Worm (Caenorhabditis elegans) whole organism, L1 larva: Measurements from ENCODE around the gene srx-85.

Experiments used
- C16A3.4 ChIP-seq: fragments of 150-350 bp; optimal IDR thresholded peaks from 2 replicates; lab custom pipeline; 2014; ENCODE audit warnings: missing biosample characterization, missing genetic modification characterization
- Y116A8C.19 ChIP-seq: sonication (generic microtip); optimal IDR thresholded peaks from 2 replicates; lab custom pipeline; 2016; ENCODE audit warnings: missing compliant biosample characterization, missing genetic modification characterization, borderline replicate concordance
- aly-2 ChIP-seq: fragments of 150-350 bp; optimal IDR thresholded peaks from 2 replicates; lab custom pipeline; 2014; ENCODE audit warnings: missing biosample characterization, missing genetic modification characterization
- ama-1 ChIP-seq: fragments of 150-350 bp; optimal IDR thresholded peaks from 2 replicates; lab custom pipeline; 2014
- blmp-1 ChIP-seq: fragments of 150-350 bp; optimal IDR thresholded peaks from 2 replicates; lab custom pipeline; 2014; ENCODE audit warnings: missing biosample characterization, missing genetic modification characterization
- ceh-63 ChIP-seq: fragments of 200-800 bp; sonication (Bioruptor generic); optimal IDR thresholded peaks from 2 replicates; lab custom pipeline; 2018; ENCODE audit warnings: mild to moderate bottlenecking, missing genetic modification characterization, missing compliant biosample characterization
- ceh-8 ChIP-seq: fragments of 200-800 bp; sonication (Bioruptor generic); optimal IDR thresholded peaks from 2 replicates; lab custom pipeline; 2018; ENCODE audit warnings: mild to moderate bottlenecking, missing genetic modification characterization, moderate library complexity, missing compliant biosample characterization
- ceh-82 ChIP-seq, 3 experiments: fragments of 150-350 bp in 1 of 3; sonication (generic microtip) in 2 of 3; optimal IDR thresholded peaks; 2 replicates each; lab custom pipeline; 2014 to 2017; ENCODE audit warnings: missing biosample characterization in 3 of 3, missing genetic modification characterization in 3 of 3
- ceh-88 ChIP-seq: fragments of 200-800 bp; sonication (Bioruptor generic); IDR thresholded peaks from 2 replicates; pipeline ENCODE4 v1.3.6; 2022; ENCODE audit warnings: missing genetic modification characterization, missing compliant biosample characterization
- efl-1 ChIP-seq, 4 experiments: fragments of 150-350 bp; optimal IDR thresholded peaks in 3 of 4; peaks in 1 of 4; 1 replicate in 1 of 4; 2 replicates in 3 of 4; lab custom pipeline; 2014; ENCODE audit warnings: missing biosample characterization in 2 of 4, missing genetic modification characterization in 2 of 4, missing genetic modification reagents in 2 of 4
- efl-3 ChIP-seq: fragments of 200-800 bp; sonication (Bioruptor generic); optimal IDR thresholded peaks from 2 replicates; lab custom pipeline; 2018; ENCODE audit warnings: mild to moderate bottlenecking, missing genetic modification characterization, missing compliant biosample characterization
- elt-3 ChIP-seq, 6 experiments: fragments of 150-350 bp in 1 of 6; sonication (generic microtip); optimal IDR thresholded peaks; 2 replicates each; lab custom pipeline; 2017 to 2018; ENCODE audit warnings: missing biosample characterization in 6 of 6, missing genetic modification characterization in 6 of 6, inconsistent platforms in 1 of 6
- fkh-4 ChIP-seq: sonication (generic microtip); optimal IDR thresholded peaks from 2 replicates; lab custom pipeline; 2016; ENCODE audit warnings: missing compliant biosample characterization, missing genetic modification characterization, borderline replicate concordance
- grh-1 ChIP-seq: fragments of 200-800 bp; sonication (Bioruptor generic); IDR thresholded peaks from 2 replicates; pipeline ENCODE4 v1.3.6; 2022; ENCODE audit warnings: missing genetic modification reagents, missing genetic modification characterization, missing compliant biosample characterization
- hlh-17 ChIP-seq: fragments of 200-800 bp; sonication (Bioruptor generic); optimal IDR thresholded peaks from 2 replicates; lab custom pipeline; 2018; ENCODE audit warnings: missing genetic modification characterization, mild to moderate bottlenecking, missing compliant biosample characterization, moderate library complexity, borderline replicate concordance
- irx-1 ChIP-seq: sonication (generic microtip); optimal IDR thresholded peaks from 2 replicates; lab custom pipeline; 2016; ENCODE audit warnings: missing genetic modification characterization, missing compliant biosample characterization
- isw-1 ChIP-seq: fragments of 200-800 bp; sonication (Bioruptor generic); IDR thresholded peaks from 2 replicates; pipeline ENCODE4 v1.3.6; 2022; ENCODE audit warnings: missing genetic modification characterization, missing compliant biosample characterization
- jun-1 ChIP-seq: fragments of 150-350 bp; optimal IDR thresholded peaks from 2 replicates; lab custom pipeline; 2014; ENCODE audit warnings: missing biosample characterization, missing genetic modification reagents, missing genetic modification characterization
- lin-13 ChIP-seq: fragments of 150-350 bp; optimal IDR thresholded peaks from 2 replicates; lab custom pipeline; 2014; ENCODE audit warnings: missing biosample characterization, missing genetic modification reagents, missing genetic modification characterization
- lin-14 ChIP-seq: fragments of 200-800 bp; sonication (Bioruptor generic); optimal IDR thresholded peaks from 2 replicates; lab custom pipeline; 2018; ENCODE audit warnings: mild to moderate bottlenecking, missing genetic modification characterization, moderate library complexity, missing compliant biosample characterization
- lin-35 ChIP-seq, 2 experiments: fragments of 150-350 bp; optimal IDR thresholded peaks; 2 replicates each; lab custom pipeline; 2014; ENCODE audit warnings: missing biosample characterization in 2 of 2, missing genetic modification characterization in 2 of 2, missing genetic modification reagents in 2 of 2
- lin-39 ChIP-seq: fragments of 150-350 bp; optimal IDR thresholded peaks from 2 replicates; lab custom pipeline; 2014; ENCODE audit warnings: missing biosample characterization, missing genetic modification reagents, missing genetic modification characterization
- lir-3 ChIP-seq: sonication (generic microtip); optimal IDR thresholded peaks from 2 replicates; lab custom pipeline; 2016; ENCODE audit warnings: mild to moderate bottlenecking, missing genetic modification characterization, moderate library complexity, missing compliant biosample characterization; ENCODE audit not compliant: poor library complexity
- lsy-2 ChIP-seq, 2 experiments: fragments of 150-350 bp; optimal IDR thresholded peaks; 2 replicates each; lab custom pipeline; 2014; ENCODE audit warnings: missing biosample characterization in 2 of 2, missing genetic modification characterization in 2 of 2
- mef-2 ChIP-seq: fragments of 150-350 bp; optimal IDR thresholded peaks from 2 replicates; lab custom pipeline; 2014; ENCODE audit warnings: missing biosample characterization, missing genetic modification characterization
- mep-1 ChIP-seq: fragments of 150-350 bp; optimal IDR thresholded peaks from 2 replicates; lab custom pipeline; 2014; ENCODE audit warnings: missing biosample characterization, missing genetic modification characterization
- nhr-11 ChIP-seq: fragments of 150-350 bp; optimal IDR thresholded peaks from 2 replicates; lab custom pipeline; 2014; ENCODE audit warnings: missing biosample characterization, missing genetic modification characterization
- nhr-12 ChIP-seq: sonication (generic microtip); optimal IDR thresholded peaks from 2 replicates; lab custom pipeline; 2017; ENCODE audit warnings: missing biosample characterization, missing genetic modification characterization
- nhr-19 ChIP-seq: fragments of 200-800 bp; sonication (Bioruptor generic); conservative IDR thresholded peaks from 2 replicates; pipeline ENCODE4 v1.3.6; 2022; ENCODE audit warnings: missing genetic modification characterization, missing compliant biosample characterization
- nhr-237 ChIP-seq: fragments of 150-350 bp; optimal IDR thresholded peaks from 2 replicates; lab custom pipeline; 2014; ENCODE audit warnings: missing biosample characterization, missing genetic modification characterization
- nhr-85 ChIP-seq: sonication (generic microtip); peaks from one replicate; lab custom pipeline; 2016; ENCODE audit warnings: missing genetic modification characterization, inconsistent platforms, missing compliant biosample characterization
- nhr-90 ChIP-seq: sonication (generic microtip); optimal IDR thresholded peaks from 2 replicates; lab custom pipeline; 2016; ENCODE audit warnings: mild to moderate bottlenecking, missing genetic modification characterization, missing compliant biosample characterization; ENCODE audit not compliant: poor library complexity
- rnt-1 ChIP-seq: sonication (generic microtip); optimal IDR thresholded peaks from 2 replicates; lab custom pipeline; 2016; ENCODE audit warnings: mild to moderate bottlenecking, missing genetic modification characterization, moderate library complexity, missing compliant biosample characterization
- skn-1 ChIP-seq: fragments of 150-350 bp; optimal IDR thresholded peaks from 2 replicates; lab custom pipeline; 2014; ENCODE audit warnings: missing biosample characterization, missing genetic modification characterization
- sup-37 ChIP-seq: fragments of 200-800 bp; sonication (Bioruptor generic); optimal IDR thresholded peaks from 2 replicates; lab custom pipeline; 2018; ENCODE audit warnings: mild to moderate bottlenecking, missing genetic modification characterization, missing compliant biosample characterization
- unc-30 ChIP-seq: sonication (generic microtip); optimal IDR thresholded peaks from 2 replicates; lab custom pipeline; 2017; ENCODE audit warnings: missing biosample characterization, missing genetic modification characterization
- unc-86 ChIP-seq: sonication (generic microtip); optimal IDR thresholded peaks from 2 replicates; lab custom pipeline; 2016; ENCODE audit warnings: missing genetic modification characterization, missing compliant biosample characterization
- unc-98 ChIP-seq: fragments of 200-800 bp; sonication (Bioruptor generic); IDR thresholded peaks from 2 replicates; pipeline ENCODE4 v1.3.6; 2022; ENCODE audit warnings: missing genetic modification characterization, missing compliant biosample characterization
- vab-15 ChIP-seq: sonication (generic microtip); optimal IDR thresholded peaks from 2 replicates; lab custom pipeline; 2017; ENCODE audit warnings: missing genotype, mild to moderate bottlenecking, missing genetic modification characterization, missing compliant biosample characterization
- zip-4 ChIP-seq: fragments of 200-800 bp; sonication (Bioruptor generic); optimal IDR thresholded peaks from 2 replicates; lab custom pipeline; 2018; ENCODE audit warnings: mild to moderate bottlenecking, missing genetic modification characterization, moderate library complexity, missing compliant biosample characterization
- ztf-11 ChIP-seq, 2 experiments: sonication (generic microtip); optimal IDR thresholded peaks; 2 replicates each; lab custom pipeline; 2016 to 2017; ENCODE audit warnings: missing genetic modification characterization in 2 of 2, missing biosample characterization in 1 of 2, missing compliant biosample characterization in 1 of 2

Gene srx-85

ce11 chrV:11535504-11536062 is 16.9 kb upstream of the srx-85 start (continued):
- TF ChIP-seq aly-2 (tag; lab: Kevin White, UChicago) (no peak), sup-37 (GFP tag; lab: Kevin White, UChicago) (no peak), efl-3 (no peak), mef-2 (no peak), mep-1 (tag; lab: Kevin White, UChicago) (peak; percentile 10), hlh-17 (GFP tag; lab: Kevin White, UChicago) (no peak), skn-1 (tag; lab: Kevin White, UChicago) (no peak), unc-86 (no peak), grh-1 (GFP tag; lab: Robert Waterston, UW) (no peak), nhr-19 (peak; percentile 17; the same call in 1 of the 2 replicates), elt-3 (tag; optimal IDR thresholded peaks at IDR 0.05; lab: Kevin White, UChicago) (no peak), lsy-2 (tag; optimal IDR thresholded peaks at IDR 0.05; lab: Kevin White, UChicago) (peak in 1 of 2 experiments; percentile 37), nhr-11 (tag; lab: Kevin White, UChicago) (no peak), lin-35 (GFP tag; optimal IDR thresholded peaks at IDR 0.05; lab: Kevin White, UChicago) (peak in 1 of 2 experiments; percentile 38), lin-14 (GFP tag; lab: Kevin White, UChicago) (peak; percentile 61), rnt-1 (tag; lab: Kevin White, UChicago) (peak; percentile 67), ceh-82 (tag; optimal IDR thresholded peaks at IDR 0.05; lab: Kevin White, UChicago) (no peak)

DNA sequence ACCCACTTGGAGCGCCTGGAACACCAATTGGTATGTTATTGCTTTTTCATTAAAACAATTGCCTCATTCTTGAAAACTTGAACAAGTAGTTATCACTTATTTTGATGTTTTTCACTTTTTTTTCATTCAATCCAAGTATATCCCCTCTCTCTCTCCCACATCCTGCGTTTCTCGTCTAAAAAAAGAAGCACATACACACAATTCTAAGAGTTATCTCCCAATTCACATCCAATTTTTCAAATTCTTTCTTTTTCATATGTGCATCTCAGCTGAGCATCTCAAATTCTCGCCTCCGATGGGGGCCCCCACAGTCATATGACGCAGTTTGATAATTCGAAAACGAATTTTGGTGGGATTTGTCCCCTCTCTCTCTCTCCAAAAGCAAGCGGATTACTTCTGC is 15.8 kb upstream of the srx-85 start:
- no peak for TF ChIP-seq ceh-8
- TF ChIP-seq lin-39 (tag; lab: Kevin White, UChicago) = no peak
- no peak for TF ChIP-seq efl-1 (optimal IDR thresholded peaks at IDR 0.05; lab: Kevin White, UChicago)
- peak in 1 of 2 experiments; percentile 83 for TF ChIP-seq efl-1 (GFP tag; optimal IDR thresholded peaks at IDR 0.05 in 1 of 2; lab: Kevin White, UChicago)
- peak; percentile 62 for TF ChIP-seq lin-14 (GFP tag; lab: Kevin White, UChicago)
- TF ChIP-seq nhr-85 (tag; lab: Kevin White, UChicago) = peak; percentile 46

- TF ChIP-seq efl-1 (optimal IDR thresholded peaks at IDR 0.05; lab: Kevin White, UChicago) = no peak
- peak in 1 of 2 experiments; percentile 21 for TF ChIP-seq efl-1 (GFP tag; optimal IDR thresholded peaks at IDR 0.05 in 1 of 2; lab: Kevin White, UChicago)
- TF ChIP-seq C16A3.4 (tag; lab: Kevin White, UChicago) = no peak
- no peak for TF ChIP-seq ama-1
- no peak for TF ChIP-seq nhr-19
Measured at ce11 chrV:11539502-11539901, 13.0 kb upstream of the srx-85 start.

ce11 chrV:11541284-11541683 is 11.2 kb upstream of the srx-85 start:
- TF ChIP-seq efl-1 (optimal IDR thresholded peaks at IDR 0.05; lab: Kevin White, UChicago) (peak in 1 of 2 experiments; percentile 3), efl-1 (GFP tag; optimal IDR thresholded peaks at IDR 0.05 in 1 of 2; lab: Kevin White, UChicago) (no peak), jun-1 (peak; percentile 7), unc-86 (no peak), vab-15 (tag; lab: Kevin White, UChicago) (peak; percentile 4)

DNA sequence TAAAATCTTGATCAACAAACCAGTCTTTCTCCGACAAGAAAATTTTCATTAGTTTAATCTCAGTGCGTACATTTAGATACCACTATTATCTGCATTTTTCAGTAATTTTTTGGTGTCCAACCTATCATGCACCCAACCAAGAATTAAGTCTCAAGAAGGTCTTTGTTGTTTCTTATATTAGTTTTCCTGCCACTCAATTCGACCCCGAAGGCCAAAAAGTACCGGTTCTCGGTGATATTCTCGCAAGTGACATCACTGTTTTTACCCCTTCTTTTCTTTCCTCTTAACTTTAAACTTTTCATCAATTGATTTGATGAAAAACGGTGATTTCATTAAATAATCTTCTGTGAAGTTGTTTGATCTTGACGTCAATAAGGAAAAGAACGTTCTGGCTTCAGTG is 8.9 kb upstream of the srx-85 start, which contains the start of gene F38B7.2:
TSS of gene F38B7.2 (plus strand) at position 400 of the 400 bp plus-strand sequence.
- TF ChIP-seq lir-3 (tag; lab: Kevin White, UChicago) (no peak), efl-3 (no peak), irx-1 (tag; lab: Kevin White, UChicago) (no peak), ceh-8 (no peak), isw-1 (GFP tag; lab: Robert Waterston, UW) (no peak), nhr-237 (tag; lab: Kevin White, UChicago) (no peak), unc-86 (no peak), lin-13 (GFP tag; lab: Kevin White, UChicago) (no peak), C16A3.4 (tag; lab: Kevin White, UChicago) (no peak), ceh-88 (GFP tag; lab: Robert Waterston, UW) (no peak), lin-14 (GFP tag; lab: Kevin White, UChicago) (peak; percentile 23), nhr-12 (tag; lab: Kevin White, UChicago) (no peak), blmp-1 (tag; lab: Kevin White, UChicago) (peak; percentile 44), zip-4 (GFP tag; lab: Kevin White, UChicago) (no peak), unc-30 (tag; lab: Kevin White, UChicago) (no peak), hlh-17 (GFP tag; lab: Kevin White, UChicago) (no peak), fkh-4 (no peak), sup-37 (GFP tag; lab: Kevin White, UChicago) (no peak), ceh-63 (no peak), nhr-90 (tag; lab: Kevin White, UChicago) (peak; percentile 2), Y116A8C.19 (no peak), elt-3 (tag; optimal IDR thresholded peaks at IDR 0.05; lab: Kevin White, UChicago) (peak in 4 of 6 experiments; percentile 25 to 48 (median 42)), mef-2 (no peak), unc-98 (GFP tag; lab: Robert Waterston, UW) (no peak), efl-1 (optimal IDR thresholded peaks at IDR 0.05; lab: Kevin White, UChicago) (no peak), efl-1 (GFP tag; optimal IDR thresholded peaks at IDR 0.05 in 1 of 2; lab: Kevin White, UChicago) (peak in 1 of 2 experiments; percentile 89), ztf-11 (tag; optimal IDR thresholded peaks at IDR 0.05; lab: Kevin White, UChicago) (no peak)
